Worm (Caenorhabditis elegans): ENCODE measurements around the gene cdc-25.3.

DNA sequence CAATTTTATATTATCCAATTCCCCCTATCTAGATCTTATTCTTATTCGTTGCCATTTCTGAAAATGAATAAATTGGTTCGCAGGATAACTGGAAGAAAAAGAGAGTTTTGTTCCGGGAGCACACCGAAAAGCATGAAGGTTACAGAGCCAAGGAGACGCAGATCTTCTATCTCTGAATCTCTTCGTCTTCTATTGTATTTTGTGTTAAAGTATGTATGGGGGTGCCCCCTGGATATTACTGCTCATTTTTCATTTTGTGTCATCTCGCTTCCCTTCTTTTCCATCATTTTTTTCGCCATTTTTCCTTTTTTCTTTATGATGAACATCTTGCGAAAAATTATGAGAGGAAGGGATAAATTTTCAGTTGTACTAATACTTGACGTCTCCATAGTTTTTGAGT, 16.0 kb upstream of the cdc-25.3 start:
- TF ChIP-seq him-1 (tag; optimal IDR thresholded peaks at IDR 0.05) = no peak
- TF ChIP-seq W03F9.2 (tag; optimal IDR thresholded peaks at IDR 0.05) = no peak

All from whole organism, L4/young adult.